Fruit fly (Drosophila melanogaster): ENCODE data around the gene ATPsynbetaL.

The ATPsynbetaL gene

dm6 chr3L:16050887-16051258 lies 46.8 kb upstream of the ATPsynbetaL start, which contains the start of gene Diap1 (continued):
- TF ChIP-seq CG14860 (GFP tag; IDR thresholded peaks at IDR 0.05; ENCODE audit: partially characterized antibody) (peak; percentile 84), E2f2 (GFP tag; IDR thresholded peaks at IDR 0.05) (peak; percentile 92), NFAT (GFP tag; IDR thresholded peaks at IDR 0.05) (no peak), CG10654 (GFP tag; optimal IDR thresholded peaks at IDR 0.05) (peak; percentile 6), Dfd (GFP tag; optimal IDR thresholded peaks at IDR 0.05) (no peak), Med (GFP tag) (peak; percentile 84), Sry-β (GFP tag; optimal IDR thresholded peaks at IDR 0.05) (peak; percentile 82), D19B (GFP tag; optimal IDR thresholded peaks at IDR 0.05) (no peak), nerfin-2 (GFP tag; IDR thresholded peaks at IDR 0.05; ENCODE audit: partially characterized antibody) (peak; percentile 84), chinmo (GFP tag; IDR thresholded peaks at IDR 0.05; ENCODE audit: partially characterized antibody) (peak; percentile 40; the same call in 1 of the 4 replicates), CG10267 (tag; optimal IDR thresholded peaks at IDR 0.05) (peak; percentile 59), Dll (GFP tag; IDR thresholded peaks at IDR 0.05; ENCODE audit: partially characterized antibody) (peak; percentile 91), pfk (GFP tag; optimal IDR thresholded peaks at IDR 0.05) (peak; percentile 64), mld (GFP tag; IDR thresholded peaks at IDR 0.05; ENCODE audit: partially characterized antibody) (peak; percentile 67; the same call in 2 of the 3 replicates), CG15514 (GFP tag; optimal IDR thresholded peaks at IDR 0.05) (peak; percentile 96), CG12659 (GFP tag; optimal IDR thresholded peaks at IDR 0.05) (peak; percentile 18), vvl (GFP tag; IDR thresholded peaks at IDR 0.05) (peak; percentile 76), CG13287 (GFP tag; IDR thresholded peaks at IDR 0.05; ENCODE audit: partially characterized antibody) (peak; percentile 94), CG34224 (GFP tag; IDR thresholded peaks at IDR 0.05; ENCODE audit: partially characterized antibody) (peak; percentile 80), lab (GFP tag; optimal IDR thresholded peaks at IDR 0.05) (no peak), Ets65A (GFP tag) (peak; percentile 90), CG3847 (GFP tag; IDR thresholded peaks at IDR 0.05) (0 out of 2 replicates have a peak, but pooled peaks have one; percentile 26), sna (GFP tag; IDR thresholded peaks at IDR 0.05; ENCODE audit: partially characterized antibody) (peak; percentile 91), CG12155 (GFP tag; optimal IDR thresholded peaks at IDR 0.05) (no peak), Scr (GFP tag; IDR thresholded peaks at IDR 0.05; ENCODE audit: partially characterized antibody) (peak; percentile 86), phol (tag; optimal IDR thresholded peaks at IDR 0.05) (peak; percentile 40), unpg (GFP tag; optimal IDR thresholded peaks at IDR 0.05) (no peak), hkb (optimal IDR thresholded peaks at IDR 0.05) (peak; percentile 52), hkb (GFP tag; IDR thresholded peaks at IDR 0.05) (no peak), bbx (GFP tag; IDR thresholded peaks at IDR 0.05; ENCODE audit: partially characterized antibody) (peak; percentile 92), Doc3 (GFP tag; IDR thresholded peaks at IDR 0.05; ENCODE audit: partially characterized antibody) (peak; percentile 85), CG17612 (GFP tag; IDR thresholded peaks at IDR 0.05) (no peak), CG9817 (tag; optimal IDR thresholded peaks at IDR 0.05) (peak; percentile 17), CG2116 (GFP tag; optimal IDR thresholded peaks at IDR 0.05) (peak; percentile 95), gro (GFP tag; optimal IDR thresholded peaks at IDR 0.05) (peak; percentile 4), sqz (GFP tag; optimal IDR thresholded peaks at IDR 0.05) (no peak), gfzf (GFP tag; optimal IDR thresholded peaks at IDR 0.05) (peak; percentile 58), Vsx1 (GFP tag; optimal IDR thresholded peaks at IDR 0.05) (no peak), CG8388 (GFP tag; optimal IDR thresholded peaks at IDR 0.05) (no peak), toy (GFP tag; IDR thresholded peaks at IDR 0.05) (no peak), prd (optimal IDR thresholded peaks at IDR 0.05) (no peak), prd (GFP tag; IDR thresholded peaks at IDR 0.05) (0 out of 3 replicates have a peak, but pooled peaks have one; percentile 17), lilli (GFP tag; optimal IDR thresholded peaks at IDR 0.05) (peak; percentile 14), hbn (GFP tag; IDR thresholded peaks at IDR 0.05; ENCODE audit: partially characterized antibody) (peak; percentile 82), tna (GFP tag; IDR thresholded peaks at IDR 0.05; ENCODE audit: partially characterized antibody) (peak; percentile 78), CG16863 (GFP tag; optimal IDR thresholded peaks at IDR 0.05) (no peak), CG7987 (GFP tag; optimal IDR thresholded peaks at IDR 0.05) (peak; percentile 34), amos (GFP tag; IDR thresholded peaks at IDR 0.05; ENCODE audit: partially characterized antibody) (peak; percentile 89; the same call in 1 of the 2 replicates), CG32772 (GFP tag; IDR thresholded peaks at IDR 0.05) (0 out of 2 replicates have a peak, but pooled peaks have one; percentile 1)

All from whole organism, embryonic.